Worm (Caenorhabditis elegans): ENCODE measurements around the gene T05A7.12.

Gene T05A7.12

ce11 chrII:4676241-4676640 is 13.2 kb upstream of the T05A7.12 start:
- TF ChIP-seq unc-62 (GFP tag; optimal IDR thresholded peaks at IDR 0.05) (peak; percentile 40), hlh-1 (tag; optimal IDR thresholded peaks at IDR 0.05) (peak; percentile 75), unc-39 (tag; optimal IDR thresholded peaks at IDR 0.05) (no peak)

DNA sequence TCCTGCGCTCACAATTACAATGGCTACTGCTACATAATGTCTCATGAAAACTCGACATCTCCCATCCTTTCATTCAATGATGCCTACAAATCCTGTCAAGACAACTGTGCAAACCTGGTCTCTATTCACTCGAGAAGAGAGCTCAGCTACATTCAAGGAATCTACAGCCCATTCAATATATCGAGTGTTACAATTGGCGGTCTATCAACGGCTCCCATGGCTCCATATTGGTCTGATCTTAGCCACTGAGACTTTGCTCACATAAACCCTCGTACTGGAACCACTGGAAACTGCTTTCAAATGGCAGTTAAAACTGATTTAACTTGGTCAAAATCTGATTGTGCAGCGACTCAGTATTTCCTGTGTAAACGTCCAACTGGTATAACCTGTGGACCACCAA is 12.4 kb upstream of the T05A7.12 start, which contains the start of gene T05A7.3:
Gene T05A7.3, plus strand, starts transcription at position 301 of the 400 bp plus-strand sequence.
- TF ChIP-seq ztf-11 (tag; optimal IDR thresholded peaks at IDR 0.05) (no peak), nhr-2 (tag; optimal IDR thresholded peaks at IDR 0.05) (no peak), snpc-4 (tag; optimal IDR thresholded peaks at IDR 0.05) (no peak), tbx-8 (GFP tag; optimal IDR thresholded peaks at IDR 0.05) (no peak), drap-1 (GFP tag; optimal IDR thresholded peaks at IDR 0.05) (no peak), ceh-43 (GFP tag; optimal IDR thresholded peaks at IDR 0.05) (no peak), flh-1 (GFP tag; optimal IDR thresholded peaks at IDR 0.05) (no peak), nhr-12 (tag; optimal IDR thresholded peaks at IDR 0.05) (no peak), mab-5 (tag; optimal IDR thresholded peaks at IDR 0.05) (no peak), nhr-76 (tag; optimal IDR thresholded peaks at IDR 0.05) (no peak), elt-1 (tag; optimal IDR thresholded peaks at IDR 0.05; ENCODE audit: borderline replicate concordance, insufficient read depth) (no peak), zip-8 (tag; optimal IDR thresholded peaks at IDR 0.05) (no peak), lin-32 (GFP tag; optimal IDR thresholded peaks at IDR 0.05) (no peak), cnd-1 (tag; optimal IDR thresholded peaks at IDR 0.05) (no peak), lin-13 (tag; optimal IDR thresholded peaks at IDR 0.05) (no peak)

DNA sequence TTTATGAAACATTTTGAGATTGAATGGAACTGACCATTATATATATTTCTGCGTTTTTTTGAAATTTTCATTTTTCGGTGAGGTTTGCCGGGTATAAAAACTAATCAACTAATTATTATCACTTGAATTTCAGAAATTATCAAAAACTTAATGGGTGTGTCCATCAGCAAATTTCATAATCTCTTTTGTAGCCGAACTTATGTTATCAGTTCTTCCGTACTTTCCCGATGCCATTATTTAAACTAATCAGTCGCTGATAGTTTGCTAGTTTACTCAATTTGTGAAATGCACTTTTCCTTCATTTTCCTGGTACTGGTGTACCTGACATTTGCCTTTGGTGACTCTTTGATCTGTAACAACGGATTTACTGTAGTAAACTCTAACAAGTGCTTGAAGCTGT is 11.1 kb upstream of the T05A7.12 start:
- TF ChIP-seq ceh-83 (GFP tag; optimal IDR thresholded peaks at IDR 0.05): no peak
- TF ChIP-seq lin-32 (GFP tag; optimal IDR thresholded peaks at IDR 0.05): no peak
- TF ChIP-seq nhr-237 (tag; optimal IDR thresholded peaks at IDR 0.05): no peak
- TF ChIP-seq ces-1 (GFP tag; optimal IDR thresholded peaks at IDR 0.05): no peak
- no peak for TF ChIP-seq ceh-43 (GFP tag; optimal IDR thresholded peaks at IDR 0.05)
- no peak for TF ChIP-seq bed-3 (GFP tag; optimal IDR thresholded peaks at IDR 0.05)
- no peak for TF ChIP-seq cnd-1 (tag; optimal IDR thresholded peaks at IDR 0.05)
- TF ChIP-seq unc-39 (tag; optimal IDR thresholded peaks at IDR 0.05): no peak

- TF ChIP-seq sem-2 (GFP tag; optimal IDR thresholded peaks at IDR 0.05) (no peak), bed-3 (GFP tag; optimal IDR thresholded peaks at IDR 0.05) (no peak), snpc-4 (tag; optimal IDR thresholded peaks at IDR 0.05) (no peak), lin-32 (GFP tag; optimal IDR thresholded peaks at IDR 0.05) (no peak), unc-39 (tag; optimal IDR thresholded peaks at IDR 0.05) (no peak), pha-4 (tag; optimal IDR thresholded peaks at IDR 0.05) (no peak), M03D4.4 (tag; optimal IDR thresholded peaks at IDR 0.05) (no peak), hlh-1 (tag; optimal IDR thresholded peaks at IDR 0.05) (no peak), unc-62 (GFP tag; optimal IDR thresholded peaks at IDR 0.05) (no peak), nhr-2 (tag; optimal IDR thresholded peaks at IDR 0.05) (no peak), ham-2 (GFP tag; optimal IDR thresholded peaks at IDR 0.05) (no peak)
Observed at ce11 chrII:4673670-4674069, 10.6 kb upstream of the T05A7.12 start.

DNA sequence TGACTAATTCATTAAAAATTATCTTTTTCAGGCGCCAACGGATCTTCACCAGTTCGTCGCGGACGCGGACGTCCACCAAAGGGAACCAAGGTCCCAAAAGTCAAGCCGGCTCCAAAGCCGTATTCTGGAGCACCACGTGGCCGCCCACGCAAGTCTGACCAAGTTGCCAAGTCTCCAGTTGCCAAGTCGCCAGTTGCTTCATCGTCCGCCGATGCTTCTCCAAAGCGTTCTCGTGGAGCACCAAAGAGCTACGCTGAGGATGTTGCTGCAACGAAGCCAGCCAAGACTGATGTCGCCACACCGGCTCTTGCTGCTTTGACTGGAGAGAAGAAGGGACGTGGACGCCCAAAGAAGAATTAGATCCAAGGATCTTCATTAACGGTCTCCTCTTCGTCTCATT is 10.2 kb upstream of the T05A7.12 start:
- TF ChIP-seq blmp-1 (tag; optimal IDR thresholded peaks at IDR 0.05) (no peak), ztf-11 (tag; optimal IDR thresholded peaks at IDR 0.05) (no peak)

ce11 chrII:4672584-4673110 is 9.6 kb upstream of the T05A7.12 start, which contains the start of the genes clec-140 and hmg-11:
TSS of gene clec-140 (plus strand) at chrII:4673060.
TSS of gene hmg-11 (plus strand) at chrII:4673085.
- TF ChIP-seq pha-4 (tag; optimal IDR thresholded peaks at IDR 0.05) (peak; percentile 12), mab-5 (tag; optimal IDR thresholded peaks at IDR 0.05) (no peak), hlh-1 (tag; optimal IDR thresholded peaks at IDR 0.05) (peak; percentile 19), lsy-2 (tag; optimal IDR thresholded peaks at IDR 0.05) (peak; percentile 3), mep-1 (tag; optimal IDR thresholded peaks at IDR 0.05) (peak; percentile 90), unc-39 (tag; optimal IDR thresholded peaks at IDR 0.05) (no peak), nhr-2 (tag; optimal IDR thresholded peaks at IDR 0.05) (peak; percentile 63), ham-2 (GFP tag; optimal IDR thresholded peaks at IDR 0.05) (no peak), bed-3 (GFP tag; optimal IDR thresholded peaks at IDR 0.05) (no peak), mls-2 (tag; optimal IDR thresholded peaks at IDR 0.05) (peak; percentile 60), unc-62 (GFP tag; optimal IDR thresholded peaks at IDR 0.05) (peak; percentile 43), ceh-43 (GFP tag; optimal IDR thresholded peaks at IDR 0.05) (peak; percentile 22), drap-1 (GFP tag; optimal IDR thresholded peaks at IDR 0.05) (no peak), elt-1 (tag; optimal IDR thresholded peaks at IDR 0.05; ENCODE audit: borderline replicate concordance, insufficient read depth) (no peak), ceh-39 (tag; optimal IDR thresholded peaks at IDR 0.05) (peak; percentile 67), ceh-83 (GFP tag; optimal IDR thresholded peaks at IDR 0.05) (no peak), unc-120 (tag; optimal IDR thresholded peaks at IDR 0.05; ENCODE audit: poor library complexity, severe bottlenecking) (peak; percentile 43), lin-32 (GFP tag; optimal IDR thresholded peaks at IDR 0.05) (peak; percentile 59), lin-13 (tag; optimal IDR thresholded peaks at IDR 0.05) (peak; percentile 30), nhr-12 (tag; optimal IDR thresholded peaks at IDR 0.05) (no peak), cnd-1 (tag; optimal IDR thresholded peaks at IDR 0.05) (peak; percentile 91), sptf-1 (tag; optimal IDR thresholded peaks at IDR 0.05) (peak; percentile 65), ces-1 (GFP tag; optimal IDR thresholded peaks at IDR 0.05) (peak; percentile 83), elt-3 (tag; optimal IDR thresholded peaks at IDR 0.05) (no peak), ztf-11 (tag; optimal IDR thresholded peaks at IDR 0.05) (peak; percentile 76), M03D4.4 (tag; optimal IDR thresholded peaks at IDR 0.05) (no peak), nhr-28 (tag; optimal IDR thresholded peaks at IDR 0.05) (no peak), tbx-8 (GFP tag; optimal IDR thresholded peaks at IDR 0.05) (no peak), nhr-237 (tag; optimal IDR thresholded peaks at IDR 0.05) (no peak)
